Fruit fly (Drosophila melanogaster): ENCODE results near the gene Or35a.

The Or35a gene

DNA sequence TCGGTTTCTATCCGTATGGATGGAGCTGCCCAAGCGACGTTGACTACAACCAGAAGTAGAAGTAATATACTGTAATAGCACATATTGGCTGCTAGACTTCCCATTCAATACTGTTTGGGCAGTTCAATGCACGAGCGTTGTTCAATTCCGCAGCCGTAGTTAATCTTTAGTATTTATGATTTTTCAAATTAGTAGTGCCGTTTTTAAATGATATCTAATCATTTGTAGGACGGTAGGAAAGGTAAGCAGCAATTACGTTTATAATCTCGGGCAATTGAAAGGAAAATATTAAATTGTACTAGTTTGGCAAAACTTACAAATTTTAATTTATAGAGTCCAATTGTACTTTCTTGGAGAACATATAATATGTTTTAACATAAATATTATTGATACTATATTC, 7.1 kb downstream of the Or35a start, which contains the start of gene CG15253:
Gene CG15253, minus strand, starts transcription at position 101 of the 400 bp plus-strand sequence.
- TF ChIP-seq salr (GFP tag; optimal IDR thresholded peaks at IDR 0.05) (no peak), fd59A (GFP tag; optimal IDR thresholded peaks at IDR 0.05) (no peak), topi (GFP tag; optimal IDR thresholded peaks at IDR 0.05) (no peak), dsx (GFP tag; optimal IDR thresholded peaks at IDR 0.05; ENCODE audit: poor library complexity, severe bottlenecking) (no peak), CG11294 (GFP tag; IDR thresholded peaks at IDR 0.05) (no peak), net (GFP tag; optimal IDR thresholded peaks at IDR 0.05) (no peak), achi (GFP tag; optimal IDR thresholded peaks at IDR 0.05) (no peak), CG6163 (GFP tag; IDR thresholded peaks at IDR 0.05) (no peak), CG9139 (GFP tag; optimal IDR thresholded peaks at IDR 0.05) (no peak), Eip78C (GFP tag) (no peak), CG11902 (GFP tag; optimal IDR thresholded peaks at IDR 0.05) (no peak), CG16779 (tag; optimal IDR thresholded peaks at IDR 0.05) (no peak), Hr38 (GFP tag; optimal IDR thresholded peaks at IDR 0.05) (no peak), esn (GFP tag; optimal IDR thresholded peaks at IDR 0.05) (no peak), CG6808 (GFP tag; optimal IDR thresholded peaks at IDR 0.05) (no peak), Met (GFP tag; optimal IDR thresholded peaks at IDR 0.05) (no peak), CG7368 (GFP tag; optimal IDR thresholded peaks at IDR 0.05) (no peak)

DNA sequence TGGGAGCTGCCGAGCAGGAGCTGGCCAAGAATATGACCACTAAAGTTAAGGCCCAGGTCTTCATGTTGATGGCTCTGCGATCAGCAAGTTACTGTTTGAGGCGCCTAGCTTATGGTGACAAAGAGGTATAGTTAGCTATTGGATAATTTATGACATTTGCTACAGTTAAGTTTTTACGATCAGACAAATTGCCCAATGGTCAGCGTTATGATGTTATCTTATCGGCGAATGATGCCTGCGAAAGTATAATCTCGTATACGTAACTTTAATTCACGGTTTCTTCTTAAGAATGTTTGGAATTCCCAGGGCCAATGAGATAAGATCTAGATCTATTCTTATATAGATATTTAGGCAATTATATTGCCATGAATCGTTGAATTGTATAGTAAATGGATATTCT, 8.6 kb downstream of the Or35a start, which contains the start of gene CG15254:
Gene CG15254, minus strand, starts transcription at position 101 of the 400 bp plus-strand sequence.
- TF ChIP-seq topi (GFP tag; optimal IDR thresholded peaks at IDR 0.05) (no peak), fkh (GFP tag; optimal IDR thresholded peaks at IDR 0.05) (no peak), Lpt (GFP tag; optimal IDR thresholded peaks at IDR 0.05) (no peak), CG1621 (tag; optimal IDR thresholded peaks at IDR 0.05) (no peak), Met (GFP tag; optimal IDR thresholded peaks at IDR 0.05) (no peak), CG31627 (GFP tag; optimal IDR thresholded peaks at IDR 0.05) (no peak), CG11294 (GFP tag; IDR thresholded peaks at IDR 0.05) (no peak), CG3032 (tag; optimal IDR thresholded peaks at IDR 0.05) (no peak), Ets21C (GFP tag; optimal IDR thresholded peaks at IDR 0.05) (no peak), CG16779 (tag; optimal IDR thresholded peaks at IDR 0.05) (no peak), spab (GFP tag; optimal IDR thresholded peaks at IDR 0.05) (no peak), CG11762 (GFP tag; optimal IDR thresholded peaks at IDR 0.05; ENCODE audit: insufficient read depth) (no peak), CG8319 (GFP tag; optimal IDR thresholded peaks at IDR 0.05) (no peak), CG4318 (GFP tag; optimal IDR thresholded peaks at IDR 0.05) (no peak)

DNA sequence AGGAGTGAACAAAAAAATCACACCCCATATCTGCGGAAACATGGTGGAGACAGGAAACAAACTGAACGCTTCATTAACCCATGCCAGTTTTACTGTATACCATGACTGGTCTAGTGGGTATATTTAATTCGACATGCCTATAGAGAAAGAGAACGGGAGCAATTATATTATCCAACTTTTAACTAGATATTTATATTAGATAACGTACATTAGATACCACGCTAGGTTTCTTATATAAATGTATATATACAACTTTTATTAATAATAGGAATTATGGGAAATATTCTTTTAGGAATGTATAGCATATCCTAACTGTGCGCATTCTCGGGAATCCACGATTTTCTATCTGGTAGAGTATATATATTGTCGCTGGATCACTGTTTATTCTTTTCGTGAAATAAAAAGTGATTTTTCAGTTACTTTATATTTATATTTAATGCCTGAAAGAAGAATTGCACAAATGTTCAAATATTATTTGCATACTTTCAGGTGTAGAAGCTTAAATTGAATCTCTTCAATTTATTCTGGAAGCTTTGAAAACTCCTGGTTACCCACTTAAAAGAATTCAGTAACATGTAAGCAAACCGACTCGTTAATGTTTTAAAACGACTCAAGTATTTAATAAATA, 10.0 kb downstream of the Or35a start, which contains the start of gene Semp1:
Gene Semp1, minus strand, starts transcription at position 51 of the 628 bp plus-strand sequence.
- TF ChIP-seq CG11902 (GFP tag; optimal IDR thresholded peaks at IDR 0.05) (no peak), CG3919 (GFP tag; optimal IDR thresholded peaks at IDR 0.05) (no peak), Met (GFP tag; optimal IDR thresholded peaks at IDR 0.05) (no peak), CG8119 (GFP tag; IDR thresholded peaks at IDR 0.05) (no peak), acj6 (GFP tag; optimal IDR thresholded peaks at IDR 0.05) (no peak), fd85E (GFP tag; optimal IDR thresholded peaks at IDR 0.05) (no peak), Gug (GFP tag; IDR thresholded peaks at IDR 0.05) (no peak), fd59A (GFP tag; optimal IDR thresholded peaks at IDR 0.05) (no peak), Smox (GFP tag; optimal IDR thresholded peaks at IDR 0.05) (no peak), CG31627 (GFP tag; optimal IDR thresholded peaks at IDR 0.05) (no peak)

DNA sequence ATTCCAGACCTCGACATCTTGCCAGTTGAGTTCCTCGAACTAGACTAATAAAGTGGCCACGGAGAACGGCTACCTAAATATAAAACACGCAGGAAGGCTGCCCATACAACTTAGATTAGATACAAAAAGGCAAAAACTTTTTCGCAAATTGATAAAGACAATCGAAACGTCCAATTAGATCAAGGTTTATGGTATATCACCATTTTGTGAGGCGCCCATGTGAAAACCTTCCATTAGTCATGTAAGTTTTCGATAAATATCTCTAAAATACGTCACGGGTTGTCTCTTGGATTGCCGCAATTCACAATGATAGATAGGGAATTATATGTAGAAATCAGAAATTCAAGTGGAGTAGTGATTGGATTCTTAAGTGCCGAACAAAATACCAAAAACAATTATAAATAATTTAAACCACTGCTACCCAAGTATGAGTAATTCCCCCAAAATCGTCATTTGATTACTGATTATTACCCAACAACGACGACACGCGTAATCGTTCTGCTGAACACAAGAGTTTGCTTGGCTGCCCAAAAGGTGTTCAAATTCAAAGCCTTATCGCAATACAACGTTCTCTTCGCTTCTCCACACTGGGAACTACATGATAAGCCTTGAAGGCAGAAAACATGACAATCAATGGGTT, 11.6 kb downstream of the Or35a start, which contains the start of gene CG15255:
Gene CG15255, minus strand, starts transcription at position 51 of the 640 bp plus-strand sequence.
- TF ChIP-seq Lpt (GFP tag; optimal IDR thresholded peaks at IDR 0.05) (no peak), vri (GFP tag; optimal IDR thresholded peaks at IDR 0.05) (peak; percentile 91)
